Fruit fly (Drosophila melanogaster) Kc167 (cell line): Measurements from ENCODE around the gene Sfxn2.

Source experiments
- Sin3A ChIP-seq: fragments of >200 bp; optimal IDR thresholded peaks from 2 replicates; lab custom pipeline; 2018; ENCODE audit warnings: missing external identifiers
- h ChIP-seq: fragments of >200 bp; optimal IDR thresholded peaks from 3 replicates; lab custom pipeline; 2018; ENCODE audit warnings: missing external identifiers
- insv ChIP-seq: fragments of >200 bp; optimal IDR thresholded peaks from 3 replicates; lab custom pipeline; 2018; ENCODE audit warnings: missing external identifiers
- psq ChIP-seq: fragments of >200 bp; optimal IDR thresholded peaks from 2 replicates; lab custom pipeline; 2017; ENCODE audit warnings: missing external identifiers

- TF ChIP-seq psq = no peak
- TF ChIP-seq insv (lab: Kevin White, UChicago) = no peak
- TF ChIP-seq h (lab: Kevin White, UChicago) = no peak
- no peak for TF ChIP-seq Sin3A
These were observed 48.9 kb upstream of the Sfxn2 start for dm6 chr3L:19014090-19014489.
